Worm (Caenorhabditis elegans) whole organism, L4/young adult: Measurements from ENCODE around the gene mog-5.

ENCODE experiments used
- W03F9.2 ChIP-seq: fragments of 150-350 bp; optimal IDR thresholded peaks from 2 replicates; lab custom pipeline; 2014; ENCODE audit warnings: missing biosample characterization, missing genetic modification characterization
- dao-5 ChIP-seq: sonication (generic microtip); optimal IDR thresholded peaks from 2 replicates; lab custom pipeline; 2016; ENCODE audit warnings: missing genotype, missing genetic modification characterization, moderate library complexity, missing compliant biosample characterization
- him-1 ChIP-seq: sonication (generic microtip); optimal IDR thresholded peaks from 2 replicates; lab custom pipeline; 2016; ENCODE audit warnings: missing genotype, missing genetic modification reagents, missing genetic modification characterization, missing compliant biosample characterization

DNA sequence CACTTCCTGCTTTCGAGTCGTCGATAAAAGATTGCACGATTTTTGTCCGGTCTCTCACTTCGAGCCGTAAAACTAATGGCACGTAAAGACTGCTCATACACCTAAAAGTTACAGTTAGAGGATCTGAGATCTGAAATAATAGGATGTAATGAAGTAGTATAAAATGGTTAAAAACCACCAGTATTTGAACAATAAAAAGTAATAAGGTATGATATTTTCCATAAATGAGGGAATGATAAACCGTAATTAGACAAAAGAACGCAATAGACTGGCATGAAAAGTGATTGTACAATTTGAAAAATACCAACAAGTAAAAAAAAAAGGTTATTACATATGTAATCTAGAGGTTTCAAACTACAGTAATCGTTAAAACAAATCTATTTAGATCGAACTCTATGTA, 6.2 kb upstream of the mog-5 start, which contains the start of gene brap-2:
- TF ChIP-seq dao-5: no peak
- TF ChIP-seq W03F9.2: no peak
- no peak for TF ChIP-seq him-1 (tag; lab: Kevin White, UChicago)
